Fruit fly (Drosophila melanogaster) whole organism, embryonic: ENCODE measurements around the gene Acbp6.

Experiments
- Blimp-1 ChIP-seq: fragments of 200-800 bp; sonication (Bioruptor generic); optimal IDR thresholded peaks from 3 replicates; lab custom pipeline; 2018; ENCODE audit warnings: missing biosample characterization, missing genetic modification characterization, mild to moderate bottlenecking, moderate library complexity, missing genetic modification reagents
- CG10147 ChIP-seq: fragments of 200-800 bp; sonication (Bioruptor generic); optimal IDR thresholded peaks from 2 replicates; lab custom pipeline; 2019; ENCODE audit warnings: missing biosample characterization, mild to moderate bottlenecking, missing genetic modification characterization, moderate library complexity
- CG10979 ChIP-seq: fragments of 200-800 bp; sonication (Bioruptor generic); optimal IDR thresholded peaks from 2 replicates; lab custom pipeline; 2018; ENCODE audit warnings: missing biosample characterization, mild to moderate bottlenecking, missing genetic modification characterization, moderate library complexity
- CG12299 ChIP-seq: fragments of 200-800 bp; sonication (Bioruptor generic); optimal IDR thresholded peaks from 2 replicates; lab custom pipeline; 2018; ENCODE audit warnings: missing biosample characterization, mild to moderate bottlenecking, missing genetic modification characterization
- CG1233 ChIP-seq: fragments of 200-800 bp; sonication (Bioruptor generic); optimal IDR thresholded peaks from 4 replicates; lab custom pipeline; 2018; ENCODE audit warnings: missing biosample characterization, mild to moderate bottlenecking, missing genetic modification characterization
- CG12391 ChIP-seq: fragments of 200-800 bp; sonication (Bioruptor generic); optimal IDR thresholded peaks from 3 replicates; lab custom pipeline; 2018; ENCODE audit warnings: missing biosample characterization, mild to moderate bottlenecking, missing genetic modification characterization, moderate library complexity
- CG13424 ChIP-seq: fragments of 200-800 bp; sonication (Bioruptor generic); optimal IDR thresholded peaks from 2 replicates; lab custom pipeline; 2019; ENCODE audit warnings: missing biosample characterization, mild to moderate bottlenecking, missing genetic modification characterization, moderate library complexity
- CG15479 ChIP-seq: fragments of 200-800 bp; sonication (Bioruptor generic); optimal IDR thresholded peaks from 3 replicates; lab custom pipeline; 2019; ENCODE audit warnings: missing biosample characterization, mild to moderate bottlenecking, missing genetic modification characterization, moderate library complexity
- CG17361 ChIP-seq: fragments of 200-800 bp; sonication (Bioruptor generic); IDR thresholded peaks from 3 replicates; pipeline ENCODE4 v1.3.6; 2022; ENCODE audit warnings: missing biosample characterization, missing genetic modification characterization
- CG2712 ChIP-seq: fragments of 200-800 bp; optimal IDR thresholded peaks from 3 replicates; lab custom pipeline; 2019; ENCODE audit warnings: missing biosample characterization, mild to moderate bottlenecking, missing genetic modification characterization, moderate library complexity
- CG31365 ChIP-seq: fragments of 200-800 bp; sonication (Bioruptor generic); optimal IDR thresholded peaks from 2 replicates; lab custom pipeline; 2018; ENCODE audit warnings: missing biosample characterization, mild to moderate bottlenecking, missing genetic modification characterization
- CG4404 ChIP-seq: fragments of 200-800 bp; sonication (Bioruptor generic); IDR thresholded peaks from 2 replicates; pipeline ENCODE4 v1.3.6; 2022; ENCODE audit warnings: missing biosample characterization, missing genetic modification characterization
- CG8089 ChIP-seq: fragments of 200-800 bp; sonication (Bioruptor generic); optimal IDR thresholded peaks from 3 replicates; lab custom pipeline; 2016; ENCODE audit warnings: missing biosample characterization, missing genetic modification characterization
- CG8765 ChIP-seq: fragments of 200-800 bp; sonication (Bioruptor generic); IDR thresholded peaks from 2 replicates; pipeline ENCODE4 v1.3.6; 2022; ENCODE audit warnings: missing biosample characterization, missing genetic modification characterization
- CoRest ChIP-seq: fragments of 200-800 bp; sonication (Bioruptor generic); optimal IDR thresholded peaks from 3 replicates; lab custom pipeline; 2018; ENCODE audit warnings: missing biosample characterization, mild to moderate bottlenecking, missing genetic modification characterization, moderate library complexity
- CrebB ChIP-seq: fragments of 200-800 bp; sonication (Bioruptor generic); optimal IDR thresholded peaks from 3 replicates; lab custom pipeline; 2018; ENCODE audit warnings: missing biosample characterization, mild to moderate bottlenecking, missing genetic modification characterization
- Ets97D ChIP-seq: fragments of 200-800 bp; sonication (Bioruptor generic); optimal IDR thresholded peaks from 3 replicates; lab custom pipeline; 2016; ENCODE audit warnings: missing biosample characterization, missing genetic modification characterization
- Fer1 ChIP-seq: fragments of 200-800 bp; sonication (Bioruptor generic); optimal IDR thresholded peaks from 2 replicates; lab custom pipeline; 2017; ENCODE audit warnings: missing biosample characterization, mild to moderate bottlenecking, missing genetic modification characterization
- Lim3 ChIP-seq: fragments of 200-800 bp; sonication (Bioruptor generic); IDR thresholded peaks from 2 replicates; pipeline ENCODE4 v1.3.6; 2022; ENCODE audit warnings: missing biosample characterization, missing genetic modification characterization
- MESR4 ChIP-seq: fragments of 200-800 bp; sonication (Bioruptor generic); optimal IDR thresholded peaks from 2 replicates; lab custom pipeline; 2018; ENCODE audit warnings: missing biosample characterization, mild to moderate bottlenecking, missing genetic modification characterization, moderate library complexity
- Med ChIP-seq: fragments of 200-800 bp; sonication (Bioruptor generic); peaks from one replicate; lab custom pipeline; 2016; ENCODE audit warnings: missing biosample characterization, missing genetic modification characterization, mild to moderate bottlenecking, inconsistent platforms, moderate library complexity
- Mes4 ChIP-seq: fragments of 200-800 bp; sonication (Bioruptor generic); optimal IDR thresholded peaks from 2 replicates; lab custom pipeline; 2016; ENCODE audit warnings: missing biosample characterization, missing genetic modification characterization
- Myb ChIP-seq: fragments of 200-800 bp; sonication (Bioruptor generic); optimal IDR thresholded peaks from 2 replicates; lab custom pipeline; 2016; ENCODE audit warnings: missing biosample characterization, missing genetic modification characterization
- NC2α ChIP-seq: fragments of 200-800 bp; sonication (Bioruptor generic); optimal IDR thresholded peaks from 2 replicates; lab custom pipeline; 2016; ENCODE audit warnings: missing biosample characterization, missing genetic modification characterization
- Pdp1 ChIP-seq, 2 experiments: fragments of 200-800 bp; sonication (Bioruptor generic); optimal IDR thresholded peaks; 3 replicates each; lab custom pipeline; 2016; ENCODE audit warnings: missing biosample characterization in 2 of 2, missing genetic modification characterization in 2 of 2, mild to moderate bottlenecking in 1 of 2, moderate library complexity in 1 of 2
- Side ChIP-seq: fragments of 200-800 bp; sonication (Bioruptor generic); optimal IDR thresholded peaks from 2 replicates; lab custom pipeline; 2016; ENCODE audit warnings: missing biosample characterization, missing genetic modification characterization
- Six4 ChIP-seq: fragments of 200-800 bp; sonication (Bioruptor generic); optimal IDR thresholded peaks from 2 replicates; lab custom pipeline; 2016; ENCODE audit warnings: missing biosample characterization, missing genetic modification characterization
- Xbp1 ChIP-seq: fragments of 200-800 bp; sonication (Bioruptor generic); optimal IDR thresholded peaks from 3 replicates; lab custom pipeline; 2016; ENCODE audit warnings: missing biosample characterization, mild to moderate bottlenecking, missing genetic modification characterization
- az2 ChIP-seq: fragments of 200-800 bp; sonication (Bioruptor generic); optimal IDR thresholded peaks from 3 replicates; lab custom pipeline; 2016; ENCODE audit warnings: missing biosample characterization, missing genetic modification characterization
- bcd ChIP-seq: fragments of 200-800 bp; sonication (Bioruptor generic); optimal IDR thresholded peaks from 2 replicates; lab custom pipeline; 2017; ENCODE audit warnings: missing biosample characterization, mild to moderate bottlenecking, missing genetic modification characterization
- bsh ChIP-seq, 2 experiments: fragments of 200-800 bp; sonication (Bioruptor generic); optimal IDR thresholded peaks; 2 replicates each; lab custom pipeline; 2017 to 2018; ENCODE audit warnings: mild to moderate bottlenecking in 2 of 2, missing biosample characterization in 2 of 2, missing genetic modification characterization in 2 of 2, moderate library complexity in 1 of 2
- chn ChIP-seq: fragments of 200-800 bp; sonication (Bioruptor generic); optimal IDR thresholded peaks from 2 replicates; lab custom pipeline; 2016; ENCODE audit warnings: missing biosample characterization, missing genetic modification characterization
- cwo ChIP-seq: fragments of 200-800 bp; sonication (Bioruptor generic); optimal IDR thresholded peaks from 3 replicates; lab custom pipeline; 2017; ENCODE audit warnings: missing biosample characterization, missing genetic modification characterization, mild to moderate bottlenecking, moderate library complexity, missing genetic modification reagents
- dpn ChIP-seq, 2 experiments: fragments of 200-800 bp; sonication (Bioruptor generic); optimal IDR thresholded peaks; 3 replicates each; lab custom pipeline; 2016; ENCODE audit warnings: missing biosample characterization in 2 of 2, missing genetic modification characterization in 2 of 2
- grau ChIP-seq: fragments of 200-800 bp; optimal IDR thresholded peaks from 3 replicates; lab custom pipeline; 2019; ENCODE audit warnings: missing biosample characterization, mild to moderate bottlenecking, missing genetic modification characterization, moderate library complexity
- lbe ChIP-seq: fragments of 200-800 bp; sonication (Bioruptor generic); optimal IDR thresholded peaks from 2 replicates; lab custom pipeline; 2016; ENCODE audit warnings: missing biosample characterization, mild to moderate bottlenecking, missing genetic modification characterization
- lola ChIP-seq, 3 experiments: fragments of >200 bp in 2 of 3; fragments of 200-800 bp in 1 of 3; sonication (Bioruptor generic) in 1 of 3; optimal IDR thresholded peaks; 2 replicates each; lab custom pipeline; 2017 to 2019; ENCODE audit warnings: missing biosample characterization in 3 of 3, missing genetic modification characterization in 3 of 3, mild to moderate bottlenecking in 1 of 3, moderate library complexity in 1 of 3
- mam ChIP-seq: fragments of 200-800 bp; sonication (Bioruptor generic); optimal IDR thresholded peaks from 3 replicates; lab custom pipeline; 2016; ENCODE audit warnings: missing biosample characterization, missing genetic modification characterization
- mirr ChIP-seq: fragments of 200-800 bp; sonication (Bioruptor generic); optimal IDR thresholded peaks from 3 replicates; lab custom pipeline; 2018; ENCODE audit warnings: missing biosample characterization, mild to moderate bottlenecking, missing genetic modification characterization
- nmo ChIP-seq: fragments of 200-800 bp; sonication (Bioruptor generic); optimal IDR thresholded peaks from 2 replicates; lab custom pipeline; 2018; ENCODE audit warnings: missing biosample characterization, mild to moderate bottlenecking, missing genetic modification characterization, moderate library complexity
- nom ChIP-seq: fragments of 200-800 bp; sonication (Bioruptor generic); optimal IDR thresholded peaks from 2 replicates; lab custom pipeline; 2017; ENCODE audit warnings: missing biosample characterization, missing genetic modification characterization, mild to moderate bottlenecking, moderate library complexity, missing genetic modification reagents
- onecut ChIP-seq: fragments of 200-800 bp; sonication (Bioruptor generic); IDR thresholded peaks from 2 replicates; pipeline ENCODE4 v1.3.6; 2022; ENCODE audit warnings: missing biosample characterization, missing genetic modification characterization
- pb ChIP-seq: fragments of 200-800 bp; sonication (Bioruptor generic); optimal IDR thresholded peaks from 3 replicates; lab custom pipeline; 2016; ENCODE audit warnings: missing biosample characterization, missing genetic modification characterization
- phol ChIP-seq: fragments of 200-800 bp; sonication (Bioruptor generic); optimal IDR thresholded peaks from 3 replicates; lab custom pipeline; 2018; ENCODE audit warnings: missing biosample characterization, mild to moderate bottlenecking, missing genetic modification characterization, moderate library complexity
- row ChIP-seq: fragments of 200-800 bp; sonication (Bioruptor generic); IDR thresholded peaks from 3 replicates; pipeline ENCODE4 v1.3.6; 2022; ENCODE audit warnings: missing biosample characterization, missing genetic modification characterization
- sna ChIP-seq: fragments of 200-800 bp; sonication (Bioruptor generic); IDR thresholded peaks from 2 replicates; pipeline ENCODE4 v1.3.6; 2022; ENCODE audit warnings: missing biosample characterization, missing genetic modification characterization; ENCODE audit not compliant: partially characterized antibody
- trh ChIP-seq: fragments of 200-800 bp; sonication (Bioruptor generic); optimal IDR thresholded peaks from 2 replicates; lab custom pipeline; 2016; ENCODE audit warnings: missing biosample characterization, missing genetic modification characterization
- unpg ChIP-seq: fragments of 200-800 bp; sonication (Bioruptor generic); optimal IDR thresholded peaks from 3 replicates; lab custom pipeline; 2018; ENCODE audit warnings: missing biosample characterization, mild to moderate bottlenecking, missing genetic modification characterization, moderate library complexity

The Acbp6 gene

DNA sequence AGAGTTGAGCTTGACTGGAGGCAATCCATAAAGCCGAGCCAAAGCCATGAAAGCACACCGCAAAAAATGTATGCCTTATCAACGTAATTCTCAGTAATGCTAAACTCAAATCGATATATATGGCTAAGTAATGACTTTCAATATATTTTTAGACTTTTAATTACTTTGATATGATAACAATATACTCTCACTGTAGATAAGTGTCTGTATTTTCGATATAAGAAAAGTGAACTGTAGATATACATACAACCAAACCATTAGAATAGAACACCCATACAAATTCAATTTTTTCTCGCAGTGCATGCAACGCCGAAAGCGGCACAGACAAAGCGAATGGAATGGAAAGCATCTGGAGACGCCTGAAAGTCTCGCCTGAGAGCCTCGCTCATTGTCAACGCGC, 24.9 kb downstream of the Acbp6 start (continued):
- TF ChIP-seq CrebB (tag; lab: Kevin White, UChicago): no peak
- no peak for TF ChIP-seq trh
- no peak for TF ChIP-seq pb (GFP tag; lab: Kevin White, UChicago)
- peak; percentile 18 for TF ChIP-seq unpg (GFP tag; lab: Kevin White, UChicago)
- TF ChIP-seq CoRest (tag; lab: Kevin White, UChicago): peak; percentile 20
- TF ChIP-seq NC2α: no peak
- 0 out of 3 replicates have a peak, but pooled peaks have one; percentile 24 for TF ChIP-seq CG17361 (GFP tag; lab: Robert Waterston, UW)
- TF ChIP-seq nom (GFP tag; lab: Kevin White, UChicago): peak; percentile 44
- no peak for TF ChIP-seq CG8089
- peak; percentile 2 for TF ChIP-seq Xbp1
- TF ChIP-seq CG10147 (GFP tag; lab: Kevin White, UChicago): no peak
- peak; percentile 9 for TF ChIP-seq CG13424 (tag; lab: Kevin White, UChicago)
- no peak for TF ChIP-seq CG12299 (tag; lab: Kevin White, UChicago)
- TF ChIP-seq nmo (GFP tag; lab: Kevin White, UChicago): peak; percentile 26
- TF ChIP-seq az2 (GFP tag; lab: Kevin White, UChicago): peak; percentile 8
- TF ChIP-seq mam (GFP tag; lab: Kevin White, UChicago): no peak
- no peak for TF ChIP-seq CG8765 (GFP tag; lab: Robert Waterston, UW)
- no peak for TF ChIP-seq Mes4
- no peak for TF ChIP-seq Ets97D
- TF ChIP-seq Blimp-1 (GFP tag; lab: Kevin White, UChicago): peak; percentile 34
- TF ChIP-seq Side (GFP tag; lab: Kevin White, UChicago): no peak
- TF ChIP-seq lbe (GFP tag; lab: Kevin White, UChicago): no peak
- TF ChIP-seq phol (tag; lab: Kevin White, UChicago): peak; percentile 23
- no peak for TF ChIP-seq mirr (GFP tag; lab: Kevin White, UChicago)
- TF ChIP-seq sna: no peak
- TF ChIP-seq bcd (GFP tag; lab: Kevin White, UChicago): no peak
- peak in 1 of 3 experiments; percentile 5 for TF ChIP-seq lola (GFP tag; optimal IDR thresholded peaks at IDR 0.05; lab: Kevin White, UChicago)
- TF ChIP-seq grau: peak; percentile 24

DNA sequence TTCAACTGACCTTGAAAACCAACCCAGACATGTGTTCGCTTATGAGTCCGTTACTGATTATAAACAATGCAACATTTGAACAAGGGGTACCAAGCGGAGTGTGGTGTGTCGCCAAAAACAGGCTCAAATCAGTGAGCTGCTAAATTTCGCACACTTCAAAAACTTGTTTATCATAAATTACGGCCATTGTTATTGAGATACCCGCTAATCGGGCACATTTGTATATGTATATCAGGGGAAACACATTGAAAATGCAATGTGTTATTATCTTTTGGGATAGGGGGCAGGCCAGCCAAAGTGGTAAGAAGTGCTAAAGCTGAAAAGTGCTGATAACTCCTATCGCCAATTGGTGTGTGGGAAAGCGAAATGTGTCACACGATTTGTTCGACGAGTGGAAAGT, 25.5 kb downstream of the Acbp6 start:
- TF ChIP-seq Med (GFP tag; lab: Kevin White, UChicago): peak; percentile 42
- peak; percentile 69 for TF ChIP-seq CG15479 (GFP tag; lab: Kevin White, UChicago)
- TF ChIP-seq onecut (GFP tag; lab: Robert Waterston, UW): no peak

dm6 chr3L:7155522-7155978, 26.8 kb downstream of the Acbp6 start:
- no peak for TF ChIP-seq Myb (GFP tag; lab: Kevin White, UChicago)
- TF ChIP-seq CG2712: peak; percentile 53
- peak; percentile 33 for TF ChIP-seq CG12391 (tag; lab: Kevin White, UChicago)
- no peak for TF ChIP-seq CG31365 (tag; lab: Kevin White, UChicago)
- TF ChIP-seq row (GFP tag; lab: Robert Waterston, UW): peak; percentile 58
- peak; percentile 15 for TF ChIP-seq CG1233 (GFP tag; lab: Kevin White, UChicago)
- peak; percentile 29 for TF ChIP-seq CG10979 (tag; lab: Kevin White, UChicago)
- peak; percentile 12 for TF ChIP-seq cwo (GFP tag; lab: Kevin White, UChicago)
- peak; percentile 20 for TF ChIP-seq chn (GFP tag; lab: Kevin White, UChicago)
- peak; percentile 43 for TF ChIP-seq phol (tag; lab: Kevin White, UChicago)
- TF ChIP-seq lola (GFP tag; optimal IDR thresholded peaks at IDR 0.05; lab: Kevin White, UChicago): peak in 1 of 3 experiments; percentile 57
- no peak for TF ChIP-seq CG4404 (GFP tag; lab: Robert Waterston, UW)
- no peak for TF ChIP-seq Lim3 (GFP tag; lab: Robert Waterston, UW)
- no peak for TF ChIP-seq MESR4 (GFP tag; lab: Kevin White, UChicago)
- TF ChIP-seq dpn (GFP tag; optimal IDR thresholded peaks at IDR 0.05; lab: Kevin White, UChicago): peak; percentile 1 to 21
- no peak for TF ChIP-seq NC2α
- peak; percentile 1 for TF ChIP-seq Fer1 (GFP tag; lab: Kevin White, UChicago)
- peak; percentile 10 to 64 for TF ChIP-seq Pdp1 (GFP tag; optimal IDR thresholded peaks at IDR 0.05; lab: Kevin White, UChicago)
- peak; percentile 11 for TF ChIP-seq Six4 (GFP tag; lab: Kevin White, UChicago)
- peak; percentile 11 to 37 for TF ChIP-seq bsh (GFP tag; optimal IDR thresholded peaks at IDR 0.05; lab: Kevin White, UChicago)
- peak; percentile 27 for TF ChIP-seq az2 (GFP tag; lab: Kevin White, UChicago)
